Worm (Caenorhabditis elegans) whole organism, L4/young adult: ENCODE results near the gene cki-1.

Experiments used
- W03F9.2 ChIP-seq: fragments of 150-350 bp; optimal IDR thresholded peaks from 2 replicates; lab custom pipeline; 2014; ENCODE audit warnings: missing biosample characterization, missing genetic modification characterization
- dao-5 ChIP-seq: sonication (generic microtip); optimal IDR thresholded peaks from 2 replicates; lab custom pipeline; 2016; ENCODE audit warnings: missing genotype, missing genetic modification characterization, moderate library complexity, missing compliant biosample characterization

DNA sequence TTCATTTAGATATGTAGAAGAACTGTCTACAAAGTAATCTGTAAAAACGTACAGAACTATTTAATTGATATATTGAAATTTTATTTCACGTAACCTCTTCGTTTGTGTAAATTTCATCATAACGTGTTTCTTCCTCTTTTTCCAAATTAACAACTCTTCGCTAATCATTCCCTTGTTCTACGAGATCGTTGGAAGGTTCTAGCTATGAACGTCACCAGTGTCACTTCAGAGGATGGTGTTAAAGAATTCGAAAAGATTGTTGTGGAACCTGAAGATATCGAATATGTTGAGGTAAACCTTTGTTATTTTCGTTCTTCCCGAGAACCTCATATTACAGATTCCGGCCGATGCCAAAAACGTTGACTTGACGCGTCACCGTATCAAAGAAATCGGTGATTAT, 38.6 kb upstream of the cki-1 start, which contains the start of gene C06A8.6:
- TF ChIP-seq W03F9.2 (tag; lab: Kevin White, UChicago) (no peak), dao-5 (tag; lab: Kevin White, UChicago) (no peak)
